Worm (Caenorhabditis elegans) whole organism, L2 larva: ENCODE results near the gene srv-26.

Experiments used
- C34F6.9 ChIP-seq: fragments of 150-350 bp; optimal IDR thresholded peaks from 2 replicates; lab custom pipeline; 2014; ENCODE audit warnings: missing biosample characterization, missing genetic modification characterization
- F13H6.1 ChIP-seq: sonication (generic microtip); optimal IDR thresholded peaks from 2 replicates; lab custom pipeline; 2016; ENCODE audit warnings: missing genetic modification characterization, missing compliant biosample characterization
- Y55F3AM.14 ChIP-seq: fragments of 200-800 bp; sonication (Bioruptor generic); optimal IDR thresholded peaks from 2 replicates; lab custom pipeline; 2018; ENCODE audit warnings: mild to moderate bottlenecking, missing genetic modification characterization, missing compliant biosample characterization
- ZK546.5 ChIP-seq: sonication (generic microtip); optimal IDR thresholded peaks from 2 replicates; lab custom pipeline; 2017; ENCODE audit warnings: missing biosample characterization, missing genetic modification characterization
- alr-1 ChIP-seq: fragments of 150-350 bp; optimal IDR thresholded peaks from 2 replicates; lab custom pipeline; 2014; ENCODE audit warnings: missing biosample characterization, missing genetic modification characterization
- aly-2 ChIP-seq: fragments of 150-350 bp; optimal IDR thresholded peaks from 2 replicates; lab custom pipeline; 2014; ENCODE audit warnings: missing biosample characterization, missing genetic modification characterization
- ama-1 ChIP-seq: fragments of 150-350 bp; optimal IDR thresholded peaks from 2 replicates; lab custom pipeline; 2018; ENCODE audit warnings: inconsistent platforms
- ceh-16 ChIP-seq: fragments of 150-350 bp; optimal IDR thresholded peaks from 2 replicates; lab custom pipeline; 2014; ENCODE audit warnings: missing biosample characterization, missing genetic modification characterization
- crh-2 ChIP-seq: sonication (generic microtip); optimal IDR thresholded peaks from 2 replicates; lab custom pipeline; 2017; ENCODE audit warnings: missing biosample characterization, missing genetic modification characterization
- egl-27 ChIP-seq: sonication (generic microtip); optimal IDR thresholded peaks from 3 replicates; lab custom pipeline; 2017; ENCODE audit warnings: missing biosample characterization, missing genetic modification reagents, missing genetic modification characterization
- elt-1 ChIP-seq: fragments of 150-350 bp; optimal IDR thresholded peaks from 2 replicates; lab custom pipeline; 2014; ENCODE audit warnings: missing biosample characterization, missing genetic modification characterization
- elt-3 ChIP-seq: sonication (generic microtip); optimal IDR thresholded peaks from 2 replicates; lab custom pipeline; 2017; ENCODE audit warnings: missing biosample characterization, missing genetic modification characterization
- fos-1 ChIP-seq: fragments of 150-350 bp; optimal IDR thresholded peaks from 2 replicates; lab custom pipeline; 2014; ENCODE audit warnings: missing biosample characterization, missing genetic modification characterization
- gmeb-1 ChIP-seq: fragments of 150-350 bp; optimal IDR thresholded peaks from 2 replicates; lab custom pipeline; 2014; ENCODE audit warnings: missing biosample characterization, missing genetic modification characterization
- lin-13 ChIP-seq: fragments of 150-350 bp; optimal IDR thresholded peaks from 2 replicates; lab custom pipeline; 2014; ENCODE audit warnings: missing biosample characterization, missing genetic modification reagents, missing genetic modification characterization
- lin-39 ChIP-seq: fragments of 150-350 bp; optimal IDR thresholded peaks from 2 replicates; lab custom pipeline; 2014; ENCODE audit warnings: missing biosample characterization, missing genetic modification reagents, missing genetic modification characterization
- lsy-2 ChIP-seq, 2 experiments: fragments of 150-350 bp in 1 of 2; sonication (generic microtip) in 1 of 2; optimal IDR thresholded peaks; 2 replicates each; lab custom pipeline; 2014 to 2017; ENCODE audit warnings: missing biosample characterization in 2 of 2, missing genetic modification characterization in 2 of 2
- mbf-1 ChIP-seq: sonication (generic microtip); optimal IDR thresholded peaks from 2 replicates; lab custom pipeline; 2017; ENCODE audit warnings: missing biosample characterization, missing genetic modification characterization
- mdl-1 ChIP-seq, 2 experiments: fragments of 150-350 bp in 1 of 2; sonication (generic microtip) in 1 of 2; optimal IDR thresholded peaks; 2 replicates each; lab custom pipeline; 2017; ENCODE audit warnings: missing biosample characterization in 2 of 2, missing genetic modification characterization in 2 of 2
- nhr-10 ChIP-seq: sonication (generic microtip); optimal IDR thresholded peaks from 2 replicates; lab custom pipeline; 2017; ENCODE audit warnings: missing biosample characterization, missing genetic modification characterization
- nhr-11 ChIP-seq: fragments of 150-350 bp; optimal IDR thresholded peaks from 2 replicates; lab custom pipeline; 2014; ENCODE audit warnings: missing biosample characterization, missing genetic modification characterization
- nhr-12 ChIP-seq: fragments of 150-350 bp; optimal IDR thresholded peaks from 2 replicates; lab custom pipeline; 2014; ENCODE audit warnings: missing biosample characterization, missing genetic modification characterization
- nhr-21 ChIP-seq: fragments of 150-350 bp; optimal IDR thresholded peaks from 2 replicates; lab custom pipeline; 2014; ENCODE audit warnings: missing biosample characterization, missing genetic modification characterization
- nhr-23 ChIP-seq: fragments of 150-350 bp; optimal IDR thresholded peaks from 2 replicates; lab custom pipeline; 2014; ENCODE audit warnings: missing biosample characterization, missing genetic modification reagents, missing genetic modification characterization
- nhr-77 ChIP-seq: fragments of 150-350 bp; optimal IDR thresholded peaks from 2 replicates; lab custom pipeline; 2014; ENCODE audit warnings: missing biosample characterization, missing genetic modification characterization
- peb-1 ChIP-seq: fragments of 150-350 bp; optimal IDR thresholded peaks from 2 replicates; lab custom pipeline; 2014; ENCODE audit warnings: missing biosample characterization, missing genetic modification characterization
- sem-4 ChIP-seq: fragments of 150-350 bp; optimal IDR thresholded peaks from 2 replicates; lab custom pipeline; 2014; ENCODE audit warnings: missing biosample characterization, missing genetic modification reagents, missing genetic modification characterization
- skn-1 ChIP-seq: sonication (generic microtip); optimal IDR thresholded peaks from 2 replicates; lab custom pipeline; 2017; ENCODE audit warnings: missing biosample characterization, missing genetic modification characterization
- sma-9 ChIP-seq, 2 experiments: fragments of 150-350 bp in 1 of 2; sonication (generic microtip) in 1 of 2; optimal IDR thresholded peaks; 2 replicates each; lab custom pipeline; 2014 to 2016; ENCODE audit warnings: missing genetic modification characterization in 2 of 2, mild to moderate bottlenecking in 1 of 2, missing biosample characterization in 1 of 2, missing compliant biosample characterization in 1 of 2, missing genetic modification reagents in 1 of 2, moderate library complexity in 1 of 2
- unc-55 ChIP-seq: fragments of 150-350 bp; sonication (generic microtip); optimal IDR thresholded peaks from 3 replicates; lab custom pipeline; 2014; ENCODE audit warnings: missing biosample characterization, missing genetic modification reagents, missing genetic modification characterization
- unc-62 ChIP-seq: fragments of 150-350 bp; optimal IDR thresholded peaks from 2 replicates; lab custom pipeline; 2014; ENCODE audit warnings: missing biosample characterization, missing genetic modification reagents, missing genetic modification characterization
- zag-1 ChIP-seq: fragments of 150-350 bp; optimal IDR thresholded peaks from 2 replicates; lab custom pipeline; 2014; ENCODE audit warnings: missing biosample characterization, missing genetic modification characterization
- ztf-1 ChIP-seq: fragments of 200-800 bp; sonication (Bioruptor generic); conservative IDR thresholded peaks from 2 replicates; pipeline ENCODE4 v1.3.6; 2022; ENCODE audit warnings: missing genetic modification characterization, missing compliant biosample characterization
- ztf-11 ChIP-seq: sonication (generic microtip); optimal IDR thresholded peaks from 2 replicates; lab custom pipeline; 2017; ENCODE audit warnings: missing biosample characterization, missing genetic modification characterization
- ztf-4 ChIP-seq: fragments of 150-350 bp; optimal IDR thresholded peaks from 2 replicates; lab custom pipeline; 2014; ENCODE audit warnings: missing biosample characterization, missing genetic modification characterization

The srv-26 gene

ce11 chrIV:6330790-6331189, 29.1 kb upstream of the srv-26 start:
- TF ChIP-seq zag-1 (tag; lab: Kevin White, UChicago), result no peak
- TF ChIP-seq fos-1 (tag; lab: Kevin White, UChicago), result peak; percentile 68

- TF ChIP-seq Y55F3AM.14 (GFP tag; lab: Kevin White, UChicago) (no peak), peb-1 (tag; lab: Kevin White, UChicago) (no peak), nhr-10 (tag; lab: Kevin White, UChicago) (no peak)
These were observed 27.7 kb upstream of the srv-26 start, which contains the start of gene seu-1 for ce11 chrIV:6329339-6329738. seu-1 (plus strand) TSS chrIV:6329639.

- TF ChIP-seq mdl-1 (tag; optimal IDR thresholded peaks at IDR 0.05; lab: Kevin White, UChicago) (no peak), aly-2 (no peak), crh-2 (tag; lab: Kevin White, UChicago) (no peak), lin-13 (GFP tag; lab: Kevin White, UChicago) (no peak), ZK546.5 (tag; lab: Kevin White, UChicago) (no peak), nhr-11 (tag; lab: Kevin White, UChicago) (no peak)
These were observed 26.5 kb upstream of the srv-26 start for ce11 chrIV:6328198-6328597.

ce11 chrIV:6327363-6328015, 25.8 kb upstream of the srv-26 start:
- peak; percentile 63 for TF ChIP-seq C34F6.9 (tag; lab: Kevin White, UChicago)
- TF ChIP-seq sem-4 (tag; lab: Kevin White, UChicago), result no peak
- TF ChIP-seq mbf-1 (tag; lab: Kevin White, UChicago), result no peak
- TF ChIP-seq unc-55 (GFP tag; lab: Kevin White, UChicago), result peak; percentile 63
- no peak for TF ChIP-seq ztf-1
- no peak for TF ChIP-seq ceh-16 (tag; lab: Kevin White, UChicago)
- peak in 1 of 2 experiments; percentile 41 for TF ChIP-seq lsy-2 (tag; optimal IDR thresholded peaks at IDR 0.05; lab: Kevin White, UChicago)
- TF ChIP-seq nhr-23 (tag; lab: Kevin White, UChicago), result no peak
- no peak for TF ChIP-seq skn-1 (tag; lab: Kevin White, UChicago)
- no peak for TF ChIP-seq gmeb-1 (tag; lab: Kevin White, UChicago)
- TF ChIP-seq egl-27, result no peak
- TF ChIP-seq nhr-21 (tag; lab: Kevin White, UChicago), result no peak
- TF ChIP-seq ama-1 (lab: Kevin White, UChicago), result no peak
- TF ChIP-seq fos-1 (tag; lab: Kevin White, UChicago), result peak; percentile 75
- no peak for TF ChIP-seq peb-1 (tag; lab: Kevin White, UChicago)
- no peak for TF ChIP-seq ztf-11

- TF ChIP-seq zag-1 (tag; lab: Kevin White, UChicago) (no peak), aly-2 (no peak), elt-3 (tag; lab: Kevin White, UChicago) (no peak), sma-9 (GFP tag; optimal IDR thresholded peaks at IDR 0.05; lab: Kevin White, UChicago) (no peak), sma-9 (tag; optimal IDR thresholded peaks at IDR 0.05; lab: Kevin White, UChicago) (no peak), unc-62 (GFP tag; lab: Kevin White, UChicago) (no peak), ZK546.5 (tag; lab: Kevin White, UChicago) (no peak), nhr-12 (tag; lab: Kevin White, UChicago) (no peak), unc-55 (GFP tag; lab: Kevin White, UChicago) (no peak), alr-1 (no peak), elt-1 (tag; lab: Kevin White, UChicago) (no peak), ztf-4 (tag; lab: Kevin White, UChicago) (no peak), ztf-1 (no peak), F13H6.1 (tag; lab: Kevin White, UChicago) (no peak), mdl-1 (tag; optimal IDR thresholded peaks at IDR 0.05; lab: Kevin White, UChicago) (no peak), nhr-77 (no peak), lin-39 (no peak)
- TF ChIP-seq, all 48 proteins: peak for 0
These were observed 24.8 kb upstream of the srv-26 start, which contains the start of gene lsm-8 for ce11 chrIV:6326448-6326847. lsm-8 (plus strand) TSS chrIV:6326526.
